Worm (Caenorhabditis elegans): ENCODE data around the gene M153.3.

ce11 chrX:12104630-12105029 is 38.0 kb upstream of the M153.3 start, which contains the start of gene col-181:
- TF ChIP-seq rnt-1 (tag; optimal IDR thresholded peaks at IDR 0.05) = no peak
- no peak for TF ChIP-seq unc-86 (tag; optimal IDR thresholded peaks at IDR 0.05)

Data from whole organism, late embryonic.